Fruit fly (Drosophila melanogaster) whole organism, wandering third instar larva: ENCODE measurements around the gene Adsl.
A peak's percentile ranks its signal among the peaks of the same experiment; 100 is the strongest.

ENCODE experiments used
- CG32264 ChIP-seq: fragments of 200-800 bp; sonication (Bioruptor generic); optimal IDR thresholded peaks from 2 replicates; lab custom pipeline; 2016; ENCODE audit warnings: missing biosample characterization, missing genetic modification characterization
- CG9705 ChIP-seq: fragments of 200-800 bp; sonication (Bioruptor generic); optimal IDR thresholded peaks from 2 replicates; lab custom pipeline; 2018; ENCODE audit warnings: missing biosample characterization, mild to moderate bottlenecking, missing genetic modification characterization
- Hr83 ChIP-seq: fragments of 200-300 bp; sonication (Bioruptor generic); optimal IDR thresholded peaks from 2 replicates; lab custom pipeline; 2016; ENCODE audit warnings: missing biosample characterization, mild to moderate bottlenecking, missing genetic modification characterization, moderate library complexity; ENCODE audit not compliant: poor library complexity, severe bottlenecking
- dl ChIP-seq, 2 experiments: fragments of 175-275, 200-275 bp in 1 of 2; fragments of 200-275 bp in 1 of 2; sonication (Bioruptor generic); optimal IDR thresholded peaks; lab custom pipeline; 2018; ENCODE audit warnings: mild to moderate bottlenecking in 2 of 2, missing biosample characterization in 2 of 2, missing genetic modification characterization in 2 of 2, moderate library complexity in 2 of 2; ENCODE audit not compliant: partially characterized antibody in 2 of 2, insufficient read depth in 1 of 2
- h ChIP-seq: fragments of 200-800 bp; sonication (Bioruptor generic); optimal IDR thresholded peaks from 3 replicates; lab custom pipeline; 2016; ENCODE audit warnings: missing biosample characterization, mild to moderate bottlenecking, missing genetic modification characterization
- jim ChIP-seq: fragments of 175-275, 200-325 bp; sonication (Bioruptor generic); optimal IDR thresholded peaks from 2 replicates; lab custom pipeline; 2016; ENCODE audit warnings: missing biosample characterization, mild to moderate bottlenecking, missing genetic modification characterization
- woc ChIP-seq: sonication (Bioruptor generic); optimal IDR thresholded peaks from 2 replicates; lab custom pipeline; 2016; ENCODE audit warnings: missing biosample characterization, mild to moderate bottlenecking, missing genetic modification characterization

dm6 chr3R:17020956-17021355 lies at the start of gene Adsl:
- peak; percentile 57 for TF ChIP-seq h (GFP tag; lab: Kevin White, UChicago)
- no peak for TF ChIP-seq woc
- TF ChIP-seq CG9705: peak; percentile 65
- TF ChIP-seq CG32264 (GFP tag; lab: Kevin White, UChicago): no peak
- no peak for TF ChIP-seq dl (GFP tag; optimal IDR thresholded peaks at IDR 0.05; lab: Kevin White, UChicago; ENCODE audit: insufficient read depth in 1 of 2, partially characterized antibody in 2 of 2)
- peak; percentile 46 for TF ChIP-seq Hr83 (GFP tag; lab: Kevin White, UChicago)
- TF ChIP-seq jim: no peak
